Worm (Caenorhabditis elegans) whole organism, L1 larva: ENCODE results near the gene str-261.

Experiments
- C34B4.2 ChIP-seq: sonication (generic microtip); optimal IDR thresholded peaks from 2 replicates; lab custom pipeline; 2017; ENCODE audit warnings: mild to moderate bottlenecking, missing genetic modification characterization, missing compliant biosample characterization
- F16B12.6 ChIP-seq: fragments of 150-350 bp; optimal IDR thresholded peaks from 2 replicates; lab custom pipeline; 2014; ENCODE audit warnings: missing biosample characterization, missing genetic modification characterization
- Y116A8C.19 ChIP-seq: sonication (generic microtip); optimal IDR thresholded peaks from 2 replicates; lab custom pipeline; 2016; ENCODE audit warnings: missing compliant biosample characterization, missing genetic modification characterization, borderline replicate concordance
- aha-1 ChIP-seq: fragments of 150-350 bp; optimal IDR thresholded peaks from 2 replicates; lab custom pipeline; 2014; ENCODE audit warnings: missing biosample characterization, missing genetic modification characterization
- alr-1 ChIP-seq: fragments of 200-800 bp; sonication (Bioruptor generic); optimal IDR thresholded peaks from 2 replicates; lab custom pipeline; 2018; ENCODE audit warnings: borderline replicate concordance, mild to moderate bottlenecking, missing genetic modification characterization, missing compliant biosample characterization
- ama-1 ChIP-seq: fragments of 150-350 bp; optimal IDR thresholded peaks from 2 replicates; lab custom pipeline; 2014
- blmp-1 ChIP-seq: fragments of 150-350 bp; optimal IDR thresholded peaks from 2 replicates; lab custom pipeline; 2014; ENCODE audit warnings: missing biosample characterization, missing genetic modification characterization
- ceh-63 ChIP-seq: fragments of 200-800 bp; sonication (Bioruptor generic); optimal IDR thresholded peaks from 2 replicates; lab custom pipeline; 2018; ENCODE audit warnings: mild to moderate bottlenecking, missing genetic modification characterization, missing compliant biosample characterization
- ceh-88 ChIP-seq: fragments of 200-800 bp; sonication (Bioruptor generic); IDR thresholded peaks from 2 replicates; pipeline ENCODE4 v1.3.6; 2022; ENCODE audit warnings: missing genetic modification characterization, missing compliant biosample characterization
- efl-1 ChIP-seq, 4 experiments: fragments of 150-350 bp; optimal IDR thresholded peaks in 3 of 4; peaks in 1 of 4; 1 replicate in 1 of 4; 2 replicates in 3 of 4; lab custom pipeline; 2014; ENCODE audit warnings: missing biosample characterization in 2 of 4, missing genetic modification characterization in 2 of 4, missing genetic modification reagents in 2 of 4
- elt-2 ChIP-seq: sonication (generic microtip); optimal IDR thresholded peaks from 2 replicates; lab custom pipeline; 2016; ENCODE audit warnings: missing genetic modification characterization, mild to moderate bottlenecking, inconsistent platforms, missing compliant biosample characterization, missing genetic modification reagents
- elt-3 ChIP-seq, 6 experiments: fragments of 150-350 bp in 1 of 6; sonication (generic microtip); optimal IDR thresholded peaks; 2 replicates each; lab custom pipeline; 2017 to 2018; ENCODE audit warnings: missing biosample characterization in 6 of 6, missing genetic modification characterization in 6 of 6, inconsistent platforms in 1 of 6
- ets-5 ChIP-seq: fragments of 200-800 bp; sonication (Bioruptor generic); IDR thresholded peaks from 2 replicates; pipeline ENCODE4 v1.3.6; 2022; ENCODE audit warnings: missing genetic modification characterization, missing compliant biosample characterization
- fkh-4 ChIP-seq: sonication (generic microtip); optimal IDR thresholded peaks from 2 replicates; lab custom pipeline; 2016; ENCODE audit warnings: missing compliant biosample characterization, missing genetic modification characterization, borderline replicate concordance
- fkh-8 ChIP-seq: sonication (generic microtip); optimal IDR thresholded peaks from 2 replicates; lab custom pipeline; 2016; ENCODE audit warnings: mild to moderate bottlenecking, missing genetic modification characterization, missing compliant biosample characterization
- grh-1 ChIP-seq: fragments of 200-800 bp; sonication (Bioruptor generic); IDR thresholded peaks from 2 replicates; pipeline ENCODE4 v1.3.6; 2022; ENCODE audit warnings: missing genetic modification reagents, missing genetic modification characterization, missing compliant biosample characterization
- hlh-17 ChIP-seq: fragments of 200-800 bp; sonication (Bioruptor generic); optimal IDR thresholded peaks from 2 replicates; lab custom pipeline; 2018; ENCODE audit warnings: missing genetic modification characterization, mild to moderate bottlenecking, missing compliant biosample characterization, moderate library complexity, borderline replicate concordance
- hpl-2 ChIP-seq: fragments of 150-350 bp; optimal IDR thresholded peaks from 2 replicates; lab custom pipeline; 2014; ENCODE audit warnings: missing biosample characterization, missing genetic modification reagents, missing genetic modification characterization
- isw-1 ChIP-seq: fragments of 200-800 bp; sonication (Bioruptor generic); IDR thresholded peaks from 2 replicates; pipeline ENCODE4 v1.3.6; 2022; ENCODE audit warnings: missing genetic modification characterization, missing compliant biosample characterization
- jun-1 ChIP-seq: fragments of 150-350 bp; optimal IDR thresholded peaks from 2 replicates; lab custom pipeline; 2014; ENCODE audit warnings: missing biosample characterization, missing genetic modification reagents, missing genetic modification characterization
- lin-13 ChIP-seq: fragments of 150-350 bp; optimal IDR thresholded peaks from 2 replicates; lab custom pipeline; 2014; ENCODE audit warnings: missing biosample characterization, missing genetic modification reagents, missing genetic modification characterization
- lin-15B ChIP-seq: fragments of 150-350 bp; sonication (generic microtip); optimal IDR thresholded peaks from 3 replicates; lab custom pipeline; 2014; ENCODE audit warnings: missing biosample characterization, missing genetic modification characterization
- lin-35 ChIP-seq, 2 experiments: fragments of 150-350 bp; optimal IDR thresholded peaks; 2 replicates each; lab custom pipeline; 2014; ENCODE audit warnings: missing biosample characterization in 2 of 2, missing genetic modification characterization in 2 of 2, missing genetic modification reagents in 2 of 2
- lin-39 ChIP-seq: fragments of 150-350 bp; optimal IDR thresholded peaks from 2 replicates; lab custom pipeline; 2014; ENCODE audit warnings: missing biosample characterization, missing genetic modification reagents, missing genetic modification characterization
- lir-3 ChIP-seq: sonication (generic microtip); optimal IDR thresholded peaks from 2 replicates; lab custom pipeline; 2016; ENCODE audit warnings: mild to moderate bottlenecking, missing genetic modification characterization, moderate library complexity, missing compliant biosample characterization; ENCODE audit not compliant: poor library complexity
- lsy-2 ChIP-seq, 2 experiments: fragments of 150-350 bp; optimal IDR thresholded peaks; 2 replicates each; lab custom pipeline; 2014; ENCODE audit warnings: missing biosample characterization in 2 of 2, missing genetic modification characterization in 2 of 2
- mab-9 ChIP-seq: fragments of 200-800 bp; sonication (Bioruptor generic); IDR thresholded peaks from 2 replicates; pipeline ENCODE4 v1.3.6; 2022; ENCODE audit warnings: missing genetic modification reagents, missing genetic modification characterization, missing compliant biosample characterization
- mdl-1 ChIP-seq, 2 experiments: fragments of 150-350 bp; optimal IDR thresholded peaks; 2 replicates each; lab custom pipeline; 2014 to 2017; ENCODE audit warnings: missing biosample characterization in 2 of 2, missing genetic modification characterization in 2 of 2, inconsistent platforms in 1 of 2
- mep-1 ChIP-seq: fragments of 150-350 bp; optimal IDR thresholded peaks from 2 replicates; lab custom pipeline; 2014; ENCODE audit warnings: missing biosample characterization, missing genetic modification characterization
- nhr-11 ChIP-seq: fragments of 150-350 bp; optimal IDR thresholded peaks from 2 replicates; lab custom pipeline; 2014; ENCODE audit warnings: missing biosample characterization, missing genetic modification characterization
- nhr-19 ChIP-seq: fragments of 200-800 bp; sonication (Bioruptor generic); conservative IDR thresholded peaks from 2 replicates; pipeline ENCODE4 v1.3.6; 2022; ENCODE audit warnings: missing genetic modification characterization, missing compliant biosample characterization
- nhr-237 ChIP-seq: fragments of 150-350 bp; optimal IDR thresholded peaks from 2 replicates; lab custom pipeline; 2014; ENCODE audit warnings: missing biosample characterization, missing genetic modification characterization
- nhr-28 ChIP-seq: fragments of 150-350 bp; optimal IDR thresholded peaks from 2 replicates; lab custom pipeline; 2014; ENCODE audit warnings: missing biosample characterization, missing genetic modification characterization
- nhr-47 ChIP-seq: sonication (generic microtip); optimal IDR thresholded peaks from 2 replicates; lab custom pipeline; 2016; ENCODE audit warnings: mild to moderate bottlenecking, missing genetic modification characterization, moderate library complexity, missing compliant biosample characterization
- nhr-76 ChIP-seq: sonication (generic microtip); optimal IDR thresholded peaks from 2 replicates; lab custom pipeline; 2017; ENCODE audit warnings: missing biosample characterization, missing genetic modification characterization
- nhr-84 ChIP-seq: sonication (generic microtip); optimal IDR thresholded peaks from 2 replicates; lab custom pipeline; 2017; ENCODE audit warnings: missing biosample characterization, missing genetic modification characterization
- nhr-90 ChIP-seq: sonication (generic microtip); optimal IDR thresholded peaks from 2 replicates; lab custom pipeline; 2016; ENCODE audit warnings: mild to moderate bottlenecking, missing genetic modification characterization, missing compliant biosample characterization; ENCODE audit not compliant: poor library complexity
- pag-3 ChIP-seq: sonication (generic microtip); optimal IDR thresholded peaks from 2 replicates; lab custom pipeline; 2017; ENCODE audit warnings: missing genetic modification characterization, mild to moderate bottlenecking, missing compliant biosample characterization, antibody characterized with exemption, borderline replicate concordance; ENCODE audit not compliant: insufficient read depth
- pax-3 ChIP-seq: fragments of 200-800 bp; sonication (Bioruptor generic); optimal IDR thresholded peaks from 2 replicates; lab custom pipeline; 2018; ENCODE audit warnings: mild to moderate bottlenecking, missing genetic modification characterization, moderate library complexity, missing compliant biosample characterization
- pqm-1 ChIP-seq: sonication (generic microtip); optimal IDR thresholded peaks from 3 replicates; lab custom pipeline; 2017; ENCODE audit warnings: missing biosample characterization, missing genetic modification characterization
- sptf-1 ChIP-seq: fragments of 150-350 bp; optimal IDR thresholded peaks from 2 replicates; lab custom pipeline; 2014; ENCODE audit warnings: missing biosample characterization, missing genetic modification characterization
- swsn-7 ChIP-seq: sonication (generic microtip); optimal IDR thresholded peaks from 2 replicates; lab custom pipeline; 2016; ENCODE audit warnings: missing genetic modification characterization, missing compliant biosample characterization
- unc-130 ChIP-seq: fragments of 150-350 bp; optimal IDR thresholded peaks from 2 replicates; lab custom pipeline; 2017; ENCODE audit warnings: missing biosample characterization, missing genetic modification characterization, inconsistent platforms
- unc-62 ChIP-seq: fragments of 150-350 bp; optimal IDR thresholded peaks from 2 replicates; lab custom pipeline; 2014; ENCODE audit warnings: missing biosample characterization, missing genetic modification reagents, missing genetic modification characterization
- unc-98 ChIP-seq: fragments of 200-800 bp; sonication (Bioruptor generic); IDR thresholded peaks from 2 replicates; pipeline ENCODE4 v1.3.6; 2022; ENCODE audit warnings: missing genetic modification characterization, missing compliant biosample characterization
- xbp-1 ChIP-seq: sonication (generic microtip); optimal IDR thresholded peaks from 2 replicates; lab custom pipeline; 2016; ENCODE audit warnings: missing genetic modification characterization, missing compliant biosample characterization
- zip-4 ChIP-seq: fragments of 200-800 bp; sonication (Bioruptor generic); optimal IDR thresholded peaks from 2 replicates; lab custom pipeline; 2018; ENCODE audit warnings: mild to moderate bottlenecking, missing genetic modification characterization, moderate library complexity, missing compliant biosample characterization
- ztf-11 ChIP-seq, 2 experiments: sonication (generic microtip); optimal IDR thresholded peaks; 2 replicates each; lab custom pipeline; 2016 to 2017; ENCODE audit warnings: missing genetic modification characterization in 2 of 2, missing biosample characterization in 1 of 2, missing compliant biosample characterization in 1 of 2
- ztf-4 ChIP-seq: fragments of 150-350 bp; optimal IDR thresholded peaks from 2 replicates; lab custom pipeline; 2014; ENCODE audit warnings: missing biosample characterization, missing genetic modification characterization

str-261 gene

ce11 chrIII:11107327-11107726 lies 33.0 kb downstream of the str-261 start:
- TF ChIP-seq efl-1 (optimal IDR thresholded peaks at IDR 0.05; lab: Kevin White, UChicago): peak in 1 of 2 experiments; percentile 72
- TF ChIP-seq efl-1 (GFP tag; optimal IDR thresholded peaks at IDR 0.05 in 1 of 2; lab: Kevin White, UChicago): no peak
- TF ChIP-seq nhr-47 (tag; lab: Kevin White, UChicago): no peak

ce11 chrIII:11110756-11111155 lies 36.4 kb downstream of the str-261 start:
- peak in 1 of 2 experiments; percentile 20 for TF ChIP-seq mdl-1 (tag; optimal IDR thresholded peaks at IDR 0.05; lab: Kevin White, UChicago)
- no peak for TF ChIP-seq hpl-2 (GFP tag; lab: Kevin White, UChicago)
- TF ChIP-seq mep-1 (tag; lab: Kevin White, UChicago): peak; percentile 72
- no peak for TF ChIP-seq nhr-28 (tag; lab: Kevin White, UChicago)
- peak; percentile 57 for TF ChIP-seq lin-15B (tag; lab: Kevin White, UChicago)
- TF ChIP-seq hlh-17: no peak
- TF ChIP-seq F16B12.6 (tag; lab: Kevin White, UChicago): peak; percentile 59
- no peak for TF ChIP-seq ceh-63
- peak; percentile 61 to 74 for TF ChIP-seq lsy-2 (tag; optimal IDR thresholded peaks at IDR 0.05; lab: Kevin White, UChicago)
- TF ChIP-seq alr-1 (tag; lab: Kevin White, UChicago): peak; percentile 43
- TF ChIP-seq nhr-11 (tag; lab: Kevin White, UChicago): peak; percentile 38
- TF ChIP-seq nhr-19 (GFP tag; lab: Robert Waterston, UW): peak; percentile 80; the same call in 1 of the 2 replicates
- no peak for TF ChIP-seq aha-1 (tag; lab: Kevin White, UChicago)
- TF ChIP-seq unc-98: peak; percentile 79
- TF ChIP-seq mab-9 (GFP tag; lab: Robert Waterston, UW): peak; percentile 68
- TF ChIP-seq ceh-88: 0 out of 2 replicates have a peak, but pooled peaks have one; percentile 17
- TF ChIP-seq nhr-90 (tag; lab: Kevin White, UChicago): peak; percentile 78
- TF ChIP-seq fkh-4 (tag; lab: Kevin White, UChicago): peak; percentile 57
- TF ChIP-seq ama-1 (lab: Kevin White, UChicago): no peak
- peak in 1 of 2 experiments; percentile 67 for TF ChIP-seq ztf-11 (tag; optimal IDR thresholded peaks at IDR 0.05; lab: Kevin White, UChicago)
- TF ChIP-seq ztf-4 (tag; lab: Kevin White, UChicago): no peak
- no peak for TF ChIP-seq nhr-237
- no peak for TF ChIP-seq ets-5 (GFP tag; lab: Robert Waterston, UW)
- TF ChIP-seq lin-13: peak; percentile 8
- TF ChIP-seq isw-1: peak; percentile 71
- TF ChIP-seq pqm-1 (tag; lab: Kevin White, UChicago): no peak
- TF ChIP-seq elt-3 (tag; optimal IDR thresholded peaks at IDR 0.05; lab: Kevin White, UChicago): peak in 1 of 6 experiments; percentile 45
- TF ChIP-seq grh-1 (GFP tag; lab: Robert Waterston, UW): peak; percentile 80
- TF ChIP-seq jun-1: peak; percentile 33
- peak; percentile 57 for TF ChIP-seq elt-2 (tag; lab: Kevin White, UChicago)
- TF ChIP-seq swsn-7 (tag; lab: Kevin White, UChicago): peak; percentile 77
- peak; percentile 66 to 83 for TF ChIP-seq lin-35 (GFP tag; optimal IDR thresholded peaks at IDR 0.05; lab: Kevin White, UChicago)
- TF ChIP-seq xbp-1: peak; percentile 75
- peak; percentile 72 for TF ChIP-seq fkh-8 (tag; lab: Kevin White, UChicago)
- TF ChIP-seq nhr-76: no peak
- TF ChIP-seq C34B4.2: no peak
- no peak for TF ChIP-seq nhr-84
- no peak for TF ChIP-seq Y116A8C.19
- peak; percentile 73 for TF ChIP-seq lir-3
- TF ChIP-seq unc-62 (GFP tag; lab: Kevin White, UChicago): no peak
- no peak for TF ChIP-seq unc-130 (tag; lab: Kevin White, UChicago)
- TF ChIP-seq lin-39 (tag; lab: Kevin White, UChicago): peak; percentile 57
- TF ChIP-seq pax-3 (tag; lab: Kevin White, UChicago): peak; percentile 72
- peak; percentile 88 for TF ChIP-seq efl-1 (optimal IDR thresholded peaks at IDR 0.05; lab: Kevin White, UChicago)
- peak; percentile 78 to 98 for TF ChIP-seq efl-1 (GFP tag; optimal IDR thresholded peaks at IDR 0.05 in 1 of 2; lab: Kevin White, UChicago)
- TF ChIP-seq blmp-1 (tag; lab: Kevin White, UChicago): peak; percentile 33
- no peak for TF ChIP-seq pag-3 (tag; lab: Kevin White, UChicago)
- TF ChIP-seq sptf-1 (tag; lab: Kevin White, UChicago): no peak
- TF ChIP-seq zip-4 (GFP tag; lab: Kevin White, UChicago): peak; percentile 46
